Worm (Caenorhabditis elegans): ENCODE measurements around the gene K06H7.7.

DNA sequence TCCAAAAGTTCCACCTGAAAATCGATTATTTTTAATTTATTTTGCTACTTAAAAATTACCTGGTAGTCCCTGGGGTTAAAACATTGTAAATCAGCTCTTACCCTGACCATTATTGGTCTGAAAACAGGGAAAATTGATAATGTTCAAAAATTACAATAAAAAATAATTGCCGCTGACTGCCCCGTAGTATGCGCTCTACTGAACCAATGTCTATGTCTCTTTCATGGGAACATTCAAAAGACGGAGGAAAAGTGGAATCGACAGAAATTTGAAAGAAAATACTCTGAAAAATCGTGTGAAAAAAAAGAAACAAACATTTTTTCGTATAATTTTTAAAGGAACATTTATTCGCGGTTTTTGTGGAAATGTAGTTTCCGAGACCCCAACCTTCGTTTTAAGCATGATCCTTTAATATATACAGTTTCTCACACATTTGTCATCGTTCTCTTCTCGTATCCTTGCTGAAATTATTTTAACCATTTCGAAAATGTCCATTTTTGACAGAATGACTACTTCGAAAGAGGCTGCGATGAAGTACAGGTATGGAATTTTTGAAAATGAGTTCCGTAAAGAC is 5.0 kb downstream of the K06H7.7 start, which contains the start of the genes dcr-1 and apc-2:
- no peak for TF ChIP-seq T22C8.4 (GFP tag; IDR thresholded peaks at IDR 0.05)
- no peak for TF ChIP-seq flt-1 (GFP tag; IDR thresholded peaks at IDR 0.05)
- TF ChIP-seq ztf-29 (GFP tag; IDR thresholded peaks at IDR 0.05), result no peak
- TF ChIP-seq ztf-23 (GFP tag; IDR thresholded peaks at IDR 0.05), result no peak
- no peak for TF ChIP-seq cog-1 (tag; optimal IDR thresholded peaks at IDR 0.05)
- TF ChIP-seq ref-1 (GFP tag; conservative IDR thresholded peaks at IDR 0.05), result no peak
- TF ChIP-seq tab-1 (GFP tag; IDR thresholded peaks at IDR 0.05), result no peak
- TF ChIP-seq med-1 (GFP tag; optimal IDR thresholded peaks at IDR 0.05; ENCODE audit: insufficient read depth), result no peak
- no peak for TF ChIP-seq klf-2 (GFP tag; conservative IDR thresholded peaks at IDR 0.05)

Measured in whole organism, midembryonic.